Fruit fly (Drosophila melanogaster): ENCODE results near the gene CG43102.

Gene CG43102

dm6 chr3R:17789937-17790336 is 4.4 kb downstream of the CG43102 start (continued):
- TF ChIP-seq dac (GFP tag; optimal IDR thresholded peaks at IDR 0.05): no peak
- TF ChIP-seq CG8632 (GFP tag; optimal IDR thresholded peaks at IDR 0.05): no peak
- TF ChIP-seq CG3919 (GFP tag; optimal IDR thresholded peaks at IDR 0.05): no peak
- TF ChIP-seq Hr4 (GFP tag; optimal IDR thresholded peaks at IDR 0.05): peak; percentile 47
- no peak for TF ChIP-seq Sox14 (GFP tag; optimal IDR thresholded peaks at IDR 0.05)
- TF ChIP-seq CG1621 (tag; optimal IDR thresholded peaks at IDR 0.05): no peak
- TF ChIP-seq CG16779 (tag; optimal IDR thresholded peaks at IDR 0.05): no peak
- TF ChIP-seq CG8119 (GFP tag; IDR thresholded peaks at IDR 0.05): no peak
- peak in 1 of 2 experiments; percentile 22 for TF ChIP-seq salr (GFP tag; optimal IDR thresholded peaks at IDR 0.05)
- peak; percentile 30 for TF ChIP-seq CG6276 (GFP tag; optimal IDR thresholded peaks at IDR 0.05)
- no peak for TF ChIP-seq cyc (GFP tag; optimal IDR thresholded peaks at IDR 0.05)
- TF ChIP-seq vri (GFP tag; optimal IDR thresholded peaks at IDR 0.05): no peak
- peak; percentile 58 for TF ChIP-seq CG32006 (GFP tag; optimal IDR thresholded peaks at IDR 0.05)
- TF ChIP-seq CG15336 (GFP tag; IDR thresholded peaks at IDR 0.05): peak; percentile 33; the same call in 1 of the 2 replicates

dm6 chr3R:17787780-17788179 is 6.5 kb downstream of the CG43102 start:
- TF ChIP-seq CG8119 (GFP tag; IDR thresholded peaks at IDR 0.05) (0 out of 3 replicates have a peak, but pooled peaks have one; percentile 34), lz (GFP tag; optimal IDR thresholded peaks at IDR 0.05) (no peak), svp (GFP tag) (no peak), eg (GFP tag; IDR thresholded peaks at IDR 0.05) (peak; percentile 38; the same call in 1 of the 3 replicates), Hr38 (GFP tag; optimal IDR thresholded peaks at IDR 0.05) (no peak), CG15336 (GFP tag; IDR thresholded peaks at IDR 0.05) (peak; percentile 50; the same call in 1 of the 2 replicates), CG11294 (GFP tag; IDR thresholded peaks at IDR 0.05) (no peak), salr (GFP tag; optimal IDR thresholded peaks at IDR 0.05) (no peak), acj6 (GFP tag; optimal IDR thresholded peaks at IDR 0.05) (no peak), CG6276 (GFP tag; optimal IDR thresholded peaks at IDR 0.05) (peak; percentile 13), CG32006 (GFP tag; optimal IDR thresholded peaks at IDR 0.05) (peak; percentile 45), Ets96B (tag; optimal IDR thresholded peaks at IDR 0.05) (no peak), esn (GFP tag; optimal IDR thresholded peaks at IDR 0.05) (no peak), Eip78C (GFP tag) (peak; percentile 45), Hr4 (GFP tag; optimal IDR thresholded peaks at IDR 0.05) (no peak)

- no peak for TF ChIP-seq CG11294 (GFP tag; IDR thresholded peaks at IDR 0.05)
- peak; percentile 52 for TF ChIP-seq Eip78C (GFP tag)
- no peak for TF ChIP-seq Met (GFP tag; optimal IDR thresholded peaks at IDR 0.05)
- no peak for TF ChIP-seq CG6276 (GFP tag; optimal IDR thresholded peaks at IDR 0.05)
- no peak for TF ChIP-seq CG9139 (GFP tag; optimal IDR thresholded peaks at IDR 0.05)
- no peak for TF ChIP-seq CG8632 (GFP tag; optimal IDR thresholded peaks at IDR 0.05)
- TF ChIP-seq CG16779 (tag; optimal IDR thresholded peaks at IDR 0.05): no peak
- TF ChIP-seq CG7368 (GFP tag; optimal IDR thresholded peaks at IDR 0.05): no peak
- TF ChIP-seq Hr39 (GFP tag; optimal IDR thresholded peaks at IDR 0.05): no peak
- no peak for TF ChIP-seq CG10631 (GFP tag; optimal IDR thresholded peaks at IDR 0.05)
- no peak for TF ChIP-seq CG34406 (GFP tag; optimal IDR thresholded peaks at IDR 0.05)
- no peak for TF ChIP-seq CG3032 (tag; optimal IDR thresholded peaks at IDR 0.05)
- no peak for TF ChIP-seq Sox15 (GFP tag; optimal IDR thresholded peaks at IDR 0.05)
- no peak for TF ChIP-seq vri (GFP tag; optimal IDR thresholded peaks at IDR 0.05)
- no peak for TF ChIP-seq CG4318 (GFP tag; optimal IDR thresholded peaks at IDR 0.05)
- no peak for TF ChIP-seq CG11762 (GFP tag; optimal IDR thresholded peaks at IDR 0.05; ENCODE audit: insufficient read depth)
- TF ChIP-seq Ets96B (tag; optimal IDR thresholded peaks at IDR 0.05): no peak
- no peak for TF ChIP-seq fd85E (GFP tag; optimal IDR thresholded peaks at IDR 0.05)
- TF ChIP-seq CG31627 (GFP tag; optimal IDR thresholded peaks at IDR 0.05): no peak
- no peak for TF ChIP-seq CG6792 (GFP tag; optimal IDR thresholded peaks at IDR 0.05)
- no peak for TF ChIP-seq CG6854 (GFP tag; optimal IDR thresholded peaks at IDR 0.05)
- TF ChIP-seq Hr4 (GFP tag; optimal IDR thresholded peaks at IDR 0.05): peak; percentile 28
- TF ChIP-seq cyc (GFP tag; optimal IDR thresholded peaks at IDR 0.05): no peak
- no peak for TF ChIP-seq CG6808 (GFP tag; optimal IDR thresholded peaks at IDR 0.05)
- no peak for TF ChIP-seq Eip93F (GFP tag; optimal IDR thresholded peaks at IDR 0.05)
- TF ChIP-seq topi (GFP tag; optimal IDR thresholded peaks at IDR 0.05): no peak
- no peak for TF ChIP-seq fd59A (GFP tag; optimal IDR thresholded peaks at IDR 0.05)
- no peak for TF ChIP-seq CG1621 (tag; optimal IDR thresholded peaks at IDR 0.05)
- no peak for TF ChIP-seq dac (GFP tag; optimal IDR thresholded peaks at IDR 0.05)
- TF ChIP-seq OdsH (GFP tag; optimal IDR thresholded peaks at IDR 0.05): no peak
- no peak for TF ChIP-seq Sox14 (GFP tag; optimal IDR thresholded peaks at IDR 0.05)
- no peak for TF ChIP-seq Smox (GFP tag; optimal IDR thresholded peaks at IDR 0.05)
- no peak for TF ChIP-seq net (GFP tag; optimal IDR thresholded peaks at IDR 0.05)
- no peak for TF ChIP-seq CG6163 (GFP tag; IDR thresholded peaks at IDR 0.05)
- TF ChIP-seq salr (GFP tag; optimal IDR thresholded peaks at IDR 0.05): no peak
- TF ChIP-seq achi (GFP tag; optimal IDR thresholded peaks at IDR 0.05): no peak
- TF ChIP-seq lz (GFP tag; optimal IDR thresholded peaks at IDR 0.05): no peak
- TF ChIP-seq pdm3 (GFP tag; optimal IDR thresholded peaks at IDR 0.05): no peak
These were observed 10.1 kb downstream of the CG43102 start for dm6 chr3R:17784189-17784588.

Data from whole organism, prepupa.